Fruit fly (Drosophila melanogaster) whole organism: ENCODE measurements around the gene Prx1.

ENCODE experiments used
- CG8478 ChIP-seq: fragments of >200 bp; optimal IDR thresholded peaks from 2 replicates; lab custom pipeline; 2018; ENCODE audit warnings: inconsistent platforms
- Dll ChIP-seq: fragments of >200 bp; optimal IDR thresholded peaks from 2 replicates; lab custom pipeline; 2017
- EcR ChIP-seq, 2 experiments: fragments of >200 bp; optimal IDR thresholded peaks; 2 replicates each; lab custom pipeline; 2017; ENCODE audit warnings: missing biosample characterization in 2 of 2, missing genetic modification characterization in 2 of 2, missing genetic modification reagents in 2 of 2
- pan ChIP-seq: fragments of >200 bp; optimal IDR thresholded peaks from 2 replicates; lab custom pipeline; 2017
- psq ChIP-seq: fragments of >200 bp; optimal IDR thresholded peaks from 2 replicates; lab custom pipeline; 2017
- usp ChIP-seq: fragments of >200 bp; optimal IDR thresholded peaks from 2 replicates; lab custom pipeline; 2017; ENCODE audit warnings: missing biosample characterization, missing genetic modification characterization, mixed read lengths

Gene Prx1

dm6 chr3L:15199216-15200090 is 8.2 kb upstream of the Prx1 start:
- TF ChIP-seq Dll (lab: Kevin White, UChicago), result no peak
- no peak for TF ChIP-seq CG8478 (lab: Kevin White, UChicago)
- no peak for TF ChIP-seq usp (GFP tag; lab: Kevin White, UChicago)
- no peak for TF ChIP-seq pan (lab: Kevin White, UChicago)
- TF ChIP-seq psq (lab: Kevin White, UChicago), result no peak
- no peak for TF ChIP-seq EcR (GFP tag; optimal IDR thresholded peaks at IDR 0.05; lab: Kevin White, UChicago)

dm6 chr3L:15200280-15200987 is 7.2 kb upstream of the Prx1 start:
- TF ChIP-seq EcR (GFP tag; optimal IDR thresholded peaks at IDR 0.05; lab: Kevin White, UChicago) (no peak), Dll (lab: Kevin White, UChicago) (no peak), psq (lab: Kevin White, UChicago) (no peak), pan (lab: Kevin White, UChicago) (no peak), usp (GFP tag; lab: Kevin White, UChicago) (no peak), CG8478 (lab: Kevin White, UChicago) (no peak)

dm6 chr3L:15201351-15201750 is 6.3 kb upstream of the Prx1 start:
- TF ChIP-seq Dll (lab: Kevin White, UChicago) (no peak), CG8478 (lab: Kevin White, UChicago) (no peak), pan (lab: Kevin White, UChicago) (no peak), EcR (GFP tag; optimal IDR thresholded peaks at IDR 0.05; lab: Kevin White, UChicago) (no peak), usp (GFP tag; lab: Kevin White, UChicago) (no peak), psq (lab: Kevin White, UChicago) (no peak)

dm6 chr3L:15203097-15203496 is 4.5 kb upstream of the Prx1 start:
- TF ChIP-seq EcR (GFP tag; optimal IDR thresholded peaks at IDR 0.05; lab: Kevin White, UChicago) (no peak), pan (lab: Kevin White, UChicago) (no peak), CG8478 (lab: Kevin White, UChicago) (no peak), psq (lab: Kevin White, UChicago) (no peak), usp (GFP tag; lab: Kevin White, UChicago) (no peak), Dll (lab: Kevin White, UChicago) (no peak)

- no peak for TF ChIP-seq usp (GFP tag; lab: Kevin White, UChicago)
- no peak for TF ChIP-seq CG8478 (lab: Kevin White, UChicago)
- TF ChIP-seq pan (lab: Kevin White, UChicago), result no peak
- no peak for TF ChIP-seq psq (lab: Kevin White, UChicago)
- no peak for TF ChIP-seq EcR (GFP tag; optimal IDR thresholded peaks at IDR 0.05; lab: Kevin White, UChicago)
- no peak for TF ChIP-seq Dll (lab: Kevin White, UChicago)
These were observed 4.1 kb upstream of the Prx1 start for dm6 chr3L:15203585-15203984.

- TF ChIP-seq CG8478 (lab: Kevin White, UChicago) (no peak), Dll (lab: Kevin White, UChicago) (no peak), pan (lab: Kevin White, UChicago) (no peak), EcR (GFP tag; optimal IDR thresholded peaks at IDR 0.05; lab: Kevin White, UChicago) (no peak), psq (lab: Kevin White, UChicago) (no peak), usp (GFP tag; lab: Kevin White, UChicago) (no peak)
These were observed 1.6 kb upstream of the Prx1 start for dm6 chr3L:15206058-15206457.

- TF ChIP-seq usp (GFP tag; lab: Kevin White, UChicago) (no peak), CG8478 (lab: Kevin White, UChicago) (no peak), pan (lab: Kevin White, UChicago) (no peak), psq (lab: Kevin White, UChicago) (no peak), Dll (lab: Kevin White, UChicago) (no peak), EcR (GFP tag; optimal IDR thresholded peaks at IDR 0.05; lab: Kevin White, UChicago) (no peak)
These were observed 1.2 kb downstream of the Prx1 start for dm6 chr3L:15208695-15209450.

dm6 chr3L:15211845-15212619 is 4.4 kb downstream of the Prx1 start:
- TF ChIP-seq EcR (GFP tag; optimal IDR thresholded peaks at IDR 0.05; lab: Kevin White, UChicago) (no peak), usp (GFP tag; lab: Kevin White, UChicago) (no peak), psq (lab: Kevin White, UChicago) (no peak), CG8478 (lab: Kevin White, UChicago) (no peak), Dll (lab: Kevin White, UChicago) (no peak), pan (lab: Kevin White, UChicago) (no peak)

dm6 chr3L:15214348-15215238 is 6.9 kb downstream of the Prx1 start:
- no peak for TF ChIP-seq EcR (GFP tag; optimal IDR thresholded peaks at IDR 0.05; lab: Kevin White, UChicago)
- no peak for TF ChIP-seq Dll (lab: Kevin White, UChicago)
- TF ChIP-seq CG8478 (lab: Kevin White, UChicago), result no peak
- no peak for TF ChIP-seq pan (lab: Kevin White, UChicago)
- no peak for TF ChIP-seq psq (lab: Kevin White, UChicago)
- TF ChIP-seq usp (GFP tag; lab: Kevin White, UChicago), result no peak
